Worm (Caenorhabditis elegans) whole organism, L3 larva: ENCODE data around the gene ntr-2.

Source experiments
- aly-2 ChIP-seq: fragments of 150-350 bp; optimal IDR thresholded peaks from 2 replicates; lab custom pipeline; 2014; ENCODE audit warnings: missing biosample characterization, missing genetic modification characterization
- ama-1 ChIP-seq: fragments of 150-350 bp; optimal IDR thresholded peaks from 2 replicates; lab custom pipeline; 2018
- egl-27 ChIP-seq: sonication (generic microtip); optimal IDR thresholded peaks from 4 replicates; lab custom pipeline; 2017; ENCODE audit warnings: missing biosample characterization, missing genetic modification reagents, missing genetic modification characterization
- elt-3 ChIP-seq, 3 experiments: fragments of 150-350 bp in 1 of 3; sonication (generic microtip) in 2 of 3; optimal IDR thresholded peaks; 2 replicates in 2 of 3; 4 replicates in 1 of 3; lab custom pipeline; 2014 to 2017; ENCODE audit warnings: missing biosample characterization in 3 of 3, missing genetic modification characterization in 3 of 3
- nfya-1 ChIP-seq: sonication (generic microtip); optimal IDR thresholded peaks from 2 replicates; lab custom pipeline; 2017; ENCODE audit warnings: missing genetic modification characterization, mild to moderate bottlenecking, missing compliant biosample characterization, antibody characterized with exemption, moderate library complexity; ENCODE audit not compliant: insufficient read depth
- nhr-11 ChIP-seq: fragments of 150-350 bp; optimal IDR thresholded peaks from 2 replicates; lab custom pipeline; 2014; ENCODE audit warnings: missing biosample characterization, missing genetic modification characterization
- nhr-12 ChIP-seq: fragments of 150-350 bp; optimal IDR thresholded peaks from 2 replicates; lab custom pipeline; 2014; ENCODE audit warnings: missing biosample characterization, missing genetic modification characterization
- nhr-28 ChIP-seq: fragments of 150-350 bp; optimal IDR thresholded peaks from 2 replicates; lab custom pipeline; 2014; ENCODE audit warnings: missing biosample characterization, missing genetic modification characterization
- pha-4 ChIP-seq: fragments of 150-350 bp; optimal IDR thresholded peaks from 2 replicates; lab custom pipeline; 2014; ENCODE audit warnings: missing biosample characterization, missing genetic modification reagents, missing genetic modification characterization
- pqm-1 ChIP-seq: fragments of 150-350 bp; optimal IDR thresholded peaks from 2 replicates; lab custom pipeline; 2017; ENCODE audit warnings: missing biosample characterization, missing genetic modification characterization, inconsistent platforms
- snpc-4 ChIP-seq: fragments of 150-350 bp; optimal IDR thresholded peaks from 2 replicates; lab custom pipeline; 2014; ENCODE audit warnings: missing biosample characterization, missing genetic modification characterization
- tbx-2 ChIP-seq: sonication (generic microtip); optimal IDR thresholded peaks from 2 replicates; lab custom pipeline; 2016; ENCODE audit warnings: mild to moderate bottlenecking, missing genetic modification characterization, missing compliant biosample characterization
- unc-62 ChIP-seq: fragments of 150-350 bp; sonication (generic microtip); optimal IDR thresholded peaks from 4 replicates; lab custom pipeline; 2014; ENCODE audit warnings: missing biosample characterization, missing genetic modification reagents, missing genetic modification characterization
- ztf-11 ChIP-seq: fragments of 150-350 bp; optimal IDR thresholded peaks from 2 replicates; lab custom pipeline; 2014; ENCODE audit warnings: missing biosample characterization, missing genetic modification characterization

DNA sequence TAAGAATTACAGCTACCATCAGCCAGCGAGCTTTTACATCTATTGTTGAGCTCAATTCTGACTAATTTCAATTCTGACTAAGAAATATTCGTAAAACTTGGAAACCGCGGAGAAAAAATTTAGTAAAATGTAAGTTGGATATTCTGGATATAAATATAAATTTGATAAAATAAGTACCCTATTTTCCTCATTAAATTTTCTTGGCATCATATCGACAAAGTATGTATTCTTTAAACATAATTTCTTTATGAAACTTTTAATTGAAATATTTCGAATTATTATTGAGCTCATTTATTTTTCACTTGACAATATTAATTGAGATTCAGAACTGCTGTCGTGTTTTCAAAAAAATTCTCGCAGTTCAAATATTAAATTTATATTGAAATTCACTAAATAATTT, 758 bp upstream of the ntr-2 start:
- TF ChIP-seq nhr-12 (tag; lab: Kevin White, UChicago) (no peak), unc-62 (GFP tag; lab: Kevin White, UChicago) (no peak), snpc-4 (tag; lab: Kevin White, UChicago) (no peak), nfya-1 (tag; lab: Kevin White, UChicago) (no peak), ama-1 (lab: Kevin White, UChicago) (no peak), pha-4 (tag; lab: Kevin White, UChicago) (no peak), aly-2 (no peak), ztf-11 (no peak), nhr-11 (tag; lab: Kevin White, UChicago) (no peak), elt-3 (tag; optimal IDR thresholded peaks at IDR 0.05; lab: Kevin White, UChicago) (no peak), egl-27 (no peak), tbx-2 (tag; lab: Kevin White, UChicago) (no peak), pqm-1 (no peak), nhr-28 (tag; lab: Kevin White, UChicago) (no peak)
